Worm (Caenorhabditis elegans) whole organism, L1 larva: Measurements from ENCODE around the gene math-33.
A peak's percentile ranks its signal among the peaks of the same experiment; 100 is the strongest.

ENCODE experiments used
- F16B12.6 ChIP-seq: fragments of 150-350 bp; optimal IDR thresholded peaks from 2 replicates; lab custom pipeline; 2014; ENCODE audit warnings: missing biosample characterization, missing genetic modification characterization
- alr-1 ChIP-seq: fragments of 200-800 bp; sonication (Bioruptor generic); optimal IDR thresholded peaks from 2 replicates; lab custom pipeline; 2018; ENCODE audit warnings: borderline replicate concordance, mild to moderate bottlenecking, missing genetic modification characterization, missing compliant biosample characterization
- aly-2 ChIP-seq: fragments of 150-350 bp; optimal IDR thresholded peaks from 2 replicates; lab custom pipeline; 2014; ENCODE audit warnings: missing biosample characterization, missing genetic modification characterization
- ama-1 ChIP-seq: fragments of 150-350 bp; optimal IDR thresholded peaks from 2 replicates; lab custom pipeline; 2014
- blmp-1 ChIP-seq: fragments of 150-350 bp; optimal IDR thresholded peaks from 2 replicates; lab custom pipeline; 2014; ENCODE audit warnings: missing biosample characterization, missing genetic modification characterization
- ceh-63 ChIP-seq: fragments of 200-800 bp; sonication (Bioruptor generic); optimal IDR thresholded peaks from 2 replicates; lab custom pipeline; 2018; ENCODE audit warnings: mild to moderate bottlenecking, missing genetic modification characterization, missing compliant biosample characterization
- ceh-82 ChIP-seq, 3 experiments: fragments of 150-350 bp in 1 of 3; sonication (generic microtip) in 2 of 3; optimal IDR thresholded peaks; 2 replicates each; lab custom pipeline; 2014 to 2017; ENCODE audit warnings: missing biosample characterization in 3 of 3, missing genetic modification characterization in 3 of 3
- ceh-88 ChIP-seq: fragments of 200-800 bp; sonication (Bioruptor generic); IDR thresholded peaks from 2 replicates; pipeline ENCODE4 v1.3.6; 2022; ENCODE audit warnings: missing genetic modification characterization, missing compliant biosample characterization
- dpl-1 ChIP-seq, 3 experiments: fragments of 150-350 bp in 2 of 3; sonication (generic microtip) in 1 of 3; optimal IDR thresholded peaks; 2 replicates each; lab custom pipeline; 2014 to 2017; ENCODE audit warnings: missing biosample characterization in 3 of 3, missing genetic modification characterization in 3 of 3, missing genetic modification reagents in 3 of 3
- dsc-1 ChIP-seq: sonication (generic microtip); optimal IDR thresholded peaks from 2 replicates; lab custom pipeline; 2016; ENCODE audit warnings: mild to moderate bottlenecking, missing genetic modification characterization, missing compliant biosample characterization
- efl-1 ChIP-seq, 4 experiments: fragments of 150-350 bp; optimal IDR thresholded peaks in 3 of 4; peaks in 1 of 4; 1 replicate in 1 of 4; 2 replicates in 3 of 4; lab custom pipeline; 2014; ENCODE audit warnings: missing biosample characterization in 2 of 4, missing genetic modification characterization in 2 of 4, missing genetic modification reagents in 2 of 4
- elt-3 ChIP-seq, 6 experiments: fragments of 150-350 bp in 1 of 6; sonication (generic microtip); optimal IDR thresholded peaks; 2 replicates each; lab custom pipeline; 2017 to 2018; ENCODE audit warnings: missing biosample characterization in 6 of 6, missing genetic modification characterization in 6 of 6, inconsistent platforms in 1 of 6
- fkh-8 ChIP-seq: sonication (generic microtip); optimal IDR thresholded peaks from 2 replicates; lab custom pipeline; 2016; ENCODE audit warnings: mild to moderate bottlenecking, missing genetic modification characterization, missing compliant biosample characterization
- fos-1 ChIP-seq: fragments of 150-350 bp; optimal IDR thresholded peaks from 2 replicates; lab custom pipeline; 2014; ENCODE audit warnings: missing biosample characterization, missing genetic modification characterization
- grh-1 ChIP-seq: fragments of 200-800 bp; sonication (Bioruptor generic); IDR thresholded peaks from 2 replicates; pipeline ENCODE4 v1.3.6; 2022; ENCODE audit warnings: missing genetic modification reagents, missing genetic modification characterization, missing compliant biosample characterization
- hlh-17 ChIP-seq: fragments of 200-800 bp; sonication (Bioruptor generic); optimal IDR thresholded peaks from 2 replicates; lab custom pipeline; 2018; ENCODE audit warnings: missing genetic modification characterization, mild to moderate bottlenecking, missing compliant biosample characterization, moderate library complexity, borderline replicate concordance
- lin-13 ChIP-seq: fragments of 150-350 bp; optimal IDR thresholded peaks from 2 replicates; lab custom pipeline; 2014; ENCODE audit warnings: missing biosample characterization, missing genetic modification reagents, missing genetic modification characterization
- lin-14 ChIP-seq: fragments of 200-800 bp; sonication (Bioruptor generic); optimal IDR thresholded peaks from 2 replicates; lab custom pipeline; 2018; ENCODE audit warnings: mild to moderate bottlenecking, missing genetic modification characterization, moderate library complexity, missing compliant biosample characterization
- lin-35 ChIP-seq, 2 experiments: fragments of 150-350 bp; optimal IDR thresholded peaks; 2 replicates each; lab custom pipeline; 2014; ENCODE audit warnings: missing biosample characterization in 2 of 2, missing genetic modification characterization in 2 of 2, missing genetic modification reagents in 2 of 2
- lsy-2 ChIP-seq, 2 experiments: fragments of 150-350 bp; optimal IDR thresholded peaks; 2 replicates each; lab custom pipeline; 2014; ENCODE audit warnings: missing biosample characterization in 2 of 2, missing genetic modification characterization in 2 of 2
- mab-9 ChIP-seq: fragments of 200-800 bp; sonication (Bioruptor generic); IDR thresholded peaks from 2 replicates; pipeline ENCODE4 v1.3.6; 2022; ENCODE audit warnings: missing genetic modification reagents, missing genetic modification characterization, missing compliant biosample characterization
- mdl-1 ChIP-seq, 2 experiments: fragments of 150-350 bp; optimal IDR thresholded peaks; 2 replicates each; lab custom pipeline; 2014 to 2017; ENCODE audit warnings: missing biosample characterization in 2 of 2, missing genetic modification characterization in 2 of 2, inconsistent platforms in 1 of 2
- nhr-11 ChIP-seq: fragments of 150-350 bp; optimal IDR thresholded peaks from 2 replicates; lab custom pipeline; 2014; ENCODE audit warnings: missing biosample characterization, missing genetic modification characterization
- nhr-19 ChIP-seq: fragments of 200-800 bp; sonication (Bioruptor generic); conservative IDR thresholded peaks from 2 replicates; pipeline ENCODE4 v1.3.6; 2022; ENCODE audit warnings: missing genetic modification characterization, missing compliant biosample characterization
- nhr-20 ChIP-seq: sonication (generic microtip); optimal IDR thresholded peaks from 2 replicates; lab custom pipeline; 2016; ENCODE audit warnings: mild to moderate bottlenecking, missing genetic modification characterization, missing compliant biosample characterization
- nhr-28 ChIP-seq: fragments of 150-350 bp; optimal IDR thresholded peaks from 2 replicates; lab custom pipeline; 2014; ENCODE audit warnings: missing biosample characterization, missing genetic modification characterization
- nhr-71 ChIP-seq: sonication (generic microtip); optimal IDR thresholded peaks from 2 replicates; lab custom pipeline; 2016; ENCODE audit warnings: mild to moderate bottlenecking, missing genetic modification characterization, moderate library complexity, missing compliant biosample characterization
- nhr-85 ChIP-seq: sonication (generic microtip); peaks from one replicate; lab custom pipeline; 2016; ENCODE audit warnings: missing genetic modification characterization, inconsistent platforms, missing compliant biosample characterization
- pag-3 ChIP-seq: sonication (generic microtip); optimal IDR thresholded peaks from 2 replicates; lab custom pipeline; 2017; ENCODE audit warnings: missing genetic modification characterization, mild to moderate bottlenecking, missing compliant biosample characterization, antibody characterized with exemption, borderline replicate concordance; ENCODE audit not compliant: insufficient read depth
- rnt-1 ChIP-seq: sonication (generic microtip); optimal IDR thresholded peaks from 2 replicates; lab custom pipeline; 2016; ENCODE audit warnings: mild to moderate bottlenecking, missing genetic modification characterization, moderate library complexity, missing compliant biosample characterization
- snpc-4 ChIP-seq: fragments of 150-350 bp; optimal IDR thresholded peaks from 2 replicates; lab custom pipeline; 2014; ENCODE audit warnings: missing biosample characterization, missing genetic modification characterization
- snu-23 ChIP-seq: sonication (generic microtip); optimal IDR thresholded peaks from 2 replicates; lab custom pipeline; 2016; ENCODE audit warnings: missing genetic modification characterization, missing compliant biosample characterization
- sptf-1 ChIP-seq: fragments of 150-350 bp; optimal IDR thresholded peaks from 2 replicates; lab custom pipeline; 2014; ENCODE audit warnings: missing biosample characterization, missing genetic modification characterization
- swsn-7 ChIP-seq: sonication (generic microtip); optimal IDR thresholded peaks from 2 replicates; lab custom pipeline; 2016; ENCODE audit warnings: missing genetic modification characterization, missing compliant biosample characterization
- tbx-2 ChIP-seq: sonication (generic microtip); optimal IDR thresholded peaks from 2 replicates; lab custom pipeline; 2016; ENCODE audit warnings: missing genetic modification characterization, missing compliant biosample characterization
- tlp-1 ChIP-seq: fragments of 150-350 bp; optimal IDR thresholded peaks from 2 replicates; lab custom pipeline; 2014; ENCODE audit warnings: missing biosample characterization, missing genetic modification characterization
- unc-130 ChIP-seq: fragments of 150-350 bp; optimal IDR thresholded peaks from 2 replicates; lab custom pipeline; 2017; ENCODE audit warnings: missing biosample characterization, missing genetic modification characterization, inconsistent platforms
- unc-62 ChIP-seq: fragments of 150-350 bp; optimal IDR thresholded peaks from 2 replicates; lab custom pipeline; 2014; ENCODE audit warnings: missing biosample characterization, missing genetic modification reagents, missing genetic modification characterization
- unc-86 ChIP-seq: sonication (generic microtip); optimal IDR thresholded peaks from 2 replicates; lab custom pipeline; 2016; ENCODE audit warnings: missing genetic modification characterization, missing compliant biosample characterization
- vab-15 ChIP-seq: sonication (generic microtip); optimal IDR thresholded peaks from 2 replicates; lab custom pipeline; 2017; ENCODE audit warnings: missing genotype, mild to moderate bottlenecking, missing genetic modification characterization, missing compliant biosample characterization
- xbp-1 ChIP-seq: sonication (generic microtip); optimal IDR thresholded peaks from 2 replicates; lab custom pipeline; 2016; ENCODE audit warnings: missing genetic modification characterization, missing compliant biosample characterization
- zag-1 ChIP-seq: fragments of 150-350 bp; optimal IDR thresholded peaks from 2 replicates; lab custom pipeline; 2014; ENCODE audit warnings: missing biosample characterization, missing genetic modification characterization
- zip-4 ChIP-seq: fragments of 200-800 bp; sonication (Bioruptor generic); optimal IDR thresholded peaks from 2 replicates; lab custom pipeline; 2018; ENCODE audit warnings: mild to moderate bottlenecking, missing genetic modification characterization, moderate library complexity, missing compliant biosample characterization
- ztf-4 ChIP-seq: fragments of 150-350 bp; optimal IDR thresholded peaks from 2 replicates; lab custom pipeline; 2014; ENCODE audit warnings: missing biosample characterization, missing genetic modification characterization

math-33 gene

ce11 chrV:11074448-11074847 is 39.3 kb upstream of the math-33 start, which contains the start of gene act-3 (continued):
- TF ChIP-seq ceh-88 (no peak), nhr-11 (tag; lab: Kevin White, UChicago) (no peak), nhr-28 (tag; lab: Kevin White, UChicago) (no peak), mab-9 (no peak)

- TF ChIP-seq lin-13 (GFP tag; lab: Kevin White, UChicago): peak; percentile 1
- TF ChIP-seq efl-1 (optimal IDR thresholded peaks at IDR 0.05; lab: Kevin White, UChicago): no peak
- peak in 1 of 2 experiments; percentile 67 for TF ChIP-seq efl-1 (GFP tag; optimal IDR thresholded peaks at IDR 0.05 in 1 of 2; lab: Kevin White, UChicago)
- TF ChIP-seq lin-35 (GFP tag; optimal IDR thresholded peaks at IDR 0.05; lab: Kevin White, UChicago): peak in 1 of 2 experiments; percentile 19
- TF ChIP-seq nhr-71: peak; percentile 3
- TF ChIP-seq zag-1 (tag; lab: Kevin White, UChicago): no peak
- TF ChIP-seq blmp-1: peak; percentile 35
- peak; percentile 45 for TF ChIP-seq snu-23 (GFP tag; lab: Kevin White, UChicago)
- TF ChIP-seq lin-14 (GFP tag; lab: Kevin White, UChicago): peak; percentile 79
- no peak for TF ChIP-seq vab-15 (tag; lab: Kevin White, UChicago)
- peak; percentile 13 for TF ChIP-seq snpc-4 (tag; lab: Kevin White, UChicago)
- TF ChIP-seq fkh-8: peak; percentile 2
- TF ChIP-seq fos-1 (tag; lab: Kevin White, UChicago): no peak
- TF ChIP-seq F16B12.6: no peak
- peak in 1 of 2 experiments; percentile 51 for TF ChIP-seq mdl-1 (tag; optimal IDR thresholded peaks at IDR 0.05; lab: Kevin White, UChicago)
- TF ChIP-seq rnt-1 (tag; lab: Kevin White, UChicago): peak; percentile 22
- peak; percentile 26 for TF ChIP-seq swsn-7 (tag; lab: Kevin White, UChicago)
- TF ChIP-seq ceh-82 (tag; optimal IDR thresholded peaks at IDR 0.05; lab: Kevin White, UChicago): peak in 1 of 3 experiments; percentile 42
- TF ChIP-seq nhr-11 (tag; lab: Kevin White, UChicago): no peak
- peak in 2 of 3 experiments; percentile 5 to 31 for TF ChIP-seq dpl-1 (GFP tag; optimal IDR thresholded peaks at IDR 0.05; lab: Kevin White, UChicago)
- TF ChIP-seq zip-4 (GFP tag; lab: Kevin White, UChicago): peak; percentile 19
- TF ChIP-seq grh-1 (GFP tag; lab: Robert Waterston, UW): peak; percentile 36; the same call in 1 of the 2 replicates
- TF ChIP-seq pag-3 (tag; lab: Kevin White, UChicago): no peak
- peak; percentile 14 for TF ChIP-seq unc-86
- TF ChIP-seq, all 84 proteins: peak for 17
These were observed 38.3 kb upstream of the math-33 start for ce11 chrV:11075209-11076027.

DNA sequence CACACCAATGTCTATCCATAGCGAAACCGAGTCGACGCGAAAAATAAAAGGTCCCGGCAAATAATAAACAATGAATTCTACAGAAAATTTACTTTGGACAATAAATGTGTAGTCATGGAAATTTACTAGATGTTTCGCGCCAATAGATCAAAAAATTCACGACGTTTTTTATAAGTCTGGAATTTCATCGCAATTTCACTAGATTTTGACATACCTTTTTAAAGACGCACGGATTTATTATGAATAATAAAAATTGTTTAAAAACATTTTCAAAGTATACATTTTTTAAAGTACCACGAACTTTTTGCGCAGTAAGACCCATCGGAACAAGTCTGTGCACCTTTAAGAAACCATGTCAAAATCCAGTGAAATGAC is 37.7 kb upstream of the math-33 start:
- TF ChIP-seq nhr-85 (tag; lab: Kevin White, UChicago) (peak; percentile 41), ztf-4 (tag; lab: Kevin White, UChicago) (peak; percentile 26), alr-1 (no peak)

DNA sequence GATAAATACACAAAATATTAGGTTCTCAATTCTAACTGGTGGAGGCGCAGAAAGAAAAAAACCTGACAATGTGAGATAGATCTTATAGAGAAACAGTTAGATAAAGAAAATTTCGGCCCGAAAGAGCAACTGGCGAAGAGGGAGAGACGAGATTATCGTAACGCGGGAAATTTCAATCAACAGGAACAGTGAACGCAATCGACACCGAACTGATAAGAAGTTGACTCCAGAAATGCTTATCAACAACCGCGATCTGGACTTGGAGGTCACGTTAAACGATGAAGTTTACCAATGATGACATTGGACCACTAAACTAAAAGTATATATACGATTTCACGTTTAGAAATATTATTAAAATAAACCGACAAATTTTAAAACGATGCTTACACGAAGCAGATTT is 37.3 kb upstream of the math-33 start:
- TF ChIP-seq tlp-1 (tag; lab: Kevin White, UChicago) (no peak), fkh-8 (no peak), unc-86 (no peak), unc-62 (GFP tag; lab: Kevin White, UChicago) (no peak), aly-2 (tag; lab: Kevin White, UChicago) (peak; percentile 96), lin-14 (GFP tag; lab: Kevin White, UChicago) (peak; percentile 12), blmp-1 (no peak), xbp-1 (no peak), ceh-82 (tag; optimal IDR thresholded peaks at IDR 0.05; lab: Kevin White, UChicago) (no peak), tbx-2 (tag; lab: Kevin White, UChicago) (no peak), nhr-85 (tag; lab: Kevin White, UChicago) (peak; percentile 44), ceh-63 (GFP tag; lab: Kevin White, UChicago) (no peak), sptf-1 (tag; lab: Kevin White, UChicago) (no peak), dpl-1 (GFP tag; optimal IDR thresholded peaks at IDR 0.05; lab: Kevin White, UChicago) (peak in 1 of 3 experiments; percentile 3), elt-3 (tag; optimal IDR thresholded peaks at IDR 0.05; lab: Kevin White, UChicago) (peak in 1 of 6 experiments; percentile 21), efl-1 (optimal IDR thresholded peaks at IDR 0.05; lab: Kevin White, UChicago) (no peak), efl-1 (GFP tag; optimal IDR thresholded peaks at IDR 0.05 in 1 of 2; lab: Kevin White, UChicago) (peak in 1 of 2 experiments; percentile 76), nhr-20 (tag; lab: Kevin White, UChicago) (peak; percentile 34), ama-1 (lab: Kevin White, UChicago) (peak; percentile 85), dsc-1 (tag; lab: Kevin White, UChicago) (no peak), lsy-2 (tag; optimal IDR thresholded peaks at IDR 0.05; lab: Kevin White, UChicago) (peak in 1 of 2 experiments; percentile 18), nhr-19 (GFP tag; lab: Robert Waterston, UW) (no peak; the same call in 1 of the 2 replicates), hlh-17 (GFP tag; lab: Kevin White, UChicago) (no peak), unc-130 (tag; lab: Kevin White, UChicago) (no peak)
